Fruit fly (Drosophila melanogaster) whole organism, prepupa: ENCODE measurements around the gene CG5107.

ENCODE experiments used
- CG10669 ChIP-seq: fragments of 200-800 bp; sonication (Bioruptor generic); optimal IDR thresholded peaks from 3 replicates; lab custom pipeline; 2018; ENCODE audit warnings: missing biosample characterization, mild to moderate bottlenecking, missing genetic modification characterization, moderate library complexity
- CG1621 ChIP-seq: fragments of 200-800 bp; sonication (Bioruptor generic); optimal IDR thresholded peaks from 3 replicates; lab custom pipeline; 2018; ENCODE audit warnings: missing biosample characterization, mild to moderate bottlenecking, missing genetic modification characterization
- CG16779 ChIP-seq: fragments of 200-800 bp; sonication (Bioruptor generic); optimal IDR thresholded peaks from 3 replicates; lab custom pipeline; 2017; ENCODE audit warnings: missing biosample characterization, mild to moderate bottlenecking, missing genetic modification characterization
- CG3032 ChIP-seq: fragments of 200-800 bp; optimal IDR thresholded peaks from 2 replicates; lab custom pipeline; 2019; ENCODE audit warnings: missing biosample characterization, mild to moderate bottlenecking, missing genetic modification characterization, moderate library complexity
- CG31627 ChIP-seq: fragments of 200-800 bp; sonication (Bioruptor generic); optimal IDR thresholded peaks from 3 replicates; lab custom pipeline; 2016; ENCODE audit warnings: missing biosample characterization, missing genetic modification characterization
- CG32006 ChIP-seq: fragments of 200-800 bp; sonication (Bioruptor generic); optimal IDR thresholded peaks from 3 replicates; lab custom pipeline; 2017; ENCODE audit warnings: missing biosample characterization, mild to moderate bottlenecking, missing genetic modification characterization
- CG34406 ChIP-seq: fragments of 200-800 bp; sonication (Bioruptor generic); optimal IDR thresholded peaks from 3 replicates; lab custom pipeline; 2016; ENCODE audit warnings: missing biosample characterization, missing genetic modification characterization
- CG3919 ChIP-seq: fragments of 200-800 bp; sonication (Bioruptor generic); optimal IDR thresholded peaks from 3 replicates; lab custom pipeline; 2016; ENCODE audit warnings: missing biosample characterization, missing genetic modification characterization
- CG4318 ChIP-seq: fragments of 200-800 bp; sonication (Bioruptor generic); optimal IDR thresholded peaks from 3 replicates; lab custom pipeline; 2017; ENCODE audit warnings: missing biosample characterization, mild to moderate bottlenecking, missing genetic modification characterization
- CG6163 ChIP-seq: fragments of 200-800 bp; sonication (Bioruptor generic); IDR thresholded peaks from 3 replicates; pipeline ENCODE4 v1.3.6; 2022; ENCODE audit warnings: missing biosample characterization, missing genetic modification characterization
- CG6276 ChIP-seq: fragments of 200-800 bp; sonication (Bioruptor generic); optimal IDR thresholded peaks from 2 replicates; lab custom pipeline; 2017; ENCODE audit warnings: missing biosample characterization, mild to moderate bottlenecking, missing genetic modification characterization
- CG6792 ChIP-seq: fragments of 200-800 bp; sonication (Bioruptor generic); optimal IDR thresholded peaks from 3 replicates; lab custom pipeline; 2016; ENCODE audit warnings: missing biosample characterization, missing genetic modification characterization
- CG6808 ChIP-seq: fragments of 200-800 bp; sonication (Bioruptor generic); optimal IDR thresholded peaks from 3 replicates; lab custom pipeline; 2017; ENCODE audit warnings: missing biosample characterization, missing genetic modification characterization, mild to moderate bottlenecking, moderate library complexity, missing genetic modification reagents
- CG6854 ChIP-seq: fragments of 200-800 bp; sonication (Bioruptor generic); optimal IDR thresholded peaks from 2 replicates; lab custom pipeline; 2017; ENCODE audit warnings: missing biosample characterization, mild to moderate bottlenecking, missing genetic modification characterization
- CG7368 ChIP-seq: fragments of 200-800 bp; sonication (Bioruptor generic); optimal IDR thresholded peaks from 3 replicates; lab custom pipeline; 2016; ENCODE audit warnings: missing biosample characterization, missing genetic modification characterization
- CG8119 ChIP-seq: fragments of 200-800 bp; sonication (Bioruptor generic); IDR thresholded peaks from 3 replicates; pipeline ENCODE4 v1.3.6; 2022; ENCODE audit warnings: missing biosample characterization, missing genetic modification characterization
- CG8319 ChIP-seq: fragments of 200-800 bp; sonication (Bioruptor generic); optimal IDR thresholded peaks from 3 replicates; lab custom pipeline; 2016; ENCODE audit warnings: missing biosample characterization, missing genetic modification characterization
- Eip75B ChIP-seq: fragments of 200-800 bp; sonication (Bioruptor generic); optimal IDR thresholded peaks from 3 replicates; lab custom pipeline; 2016; ENCODE audit warnings: missing biosample characterization, missing genetic modification characterization
- Eip78C ChIP-seq: fragments of 200-800 bp; sonication (Bioruptor generic); peaks from one replicate; lab custom pipeline; 2016; ENCODE audit warnings: missing biosample characterization, missing genetic modification characterization
- Gug ChIP-seq: fragments of 200-800 bp; sonication (Bioruptor generic); IDR thresholded peaks from 2 replicates; pipeline ENCODE4 v1.3.6; 2022; ENCODE audit warnings: missing biosample characterization, missing genetic modification characterization
- Hr38 ChIP-seq: sonication (Bioruptor generic); optimal IDR thresholded peaks from 2 replicates; lab custom pipeline; 2016; ENCODE audit warnings: missing biosample characterization, missing genetic modification characterization
- Hr4 ChIP-seq: fragments of 200-800 bp; sonication (Bioruptor generic); optimal IDR thresholded peaks from 3 replicates; lab custom pipeline; 2016; ENCODE audit warnings: missing biosample characterization, missing genetic modification characterization
- Lpt ChIP-seq: fragments of 200-800 bp; sonication (Bioruptor generic); optimal IDR thresholded peaks from 3 replicates; lab custom pipeline; 2016; ENCODE audit warnings: missing biosample characterization, missing genetic modification characterization
- OdsH ChIP-seq: fragments of 200-800 bp; sonication (Bioruptor generic); optimal IDR thresholded peaks from 3 replicates; lab custom pipeline; 2016; ENCODE audit warnings: missing biosample characterization, missing genetic modification characterization
- Sox102F ChIP-seq: fragments of 200-800 bp; sonication (Bioruptor generic); optimal IDR thresholded peaks from 2 replicates; lab custom pipeline; 2016; ENCODE audit warnings: missing biosample characterization, mild to moderate bottlenecking, missing genetic modification characterization
- Sox14 ChIP-seq: fragments of 200-800 bp; sonication (Bioruptor generic); optimal IDR thresholded peaks from 3 replicates; lab custom pipeline; 2016; ENCODE audit warnings: missing biosample characterization, missing genetic modification characterization
- Sox15 ChIP-seq: fragments of 200-800 bp; sonication (Bioruptor generic); optimal IDR thresholded peaks from 3 replicates; lab custom pipeline; 2016; ENCODE audit warnings: missing biosample characterization, missing genetic modification characterization
- achi ChIP-seq: fragments of 200-800 bp; sonication (Bioruptor generic); optimal IDR thresholded peaks from 3 replicates; lab custom pipeline; 2016; ENCODE audit warnings: missing biosample characterization, missing genetic modification characterization
- acj6 ChIP-seq: fragments of 200-800 bp; sonication (Bioruptor generic); optimal IDR thresholded peaks from 3 replicates; lab custom pipeline; 2016; ENCODE audit warnings: missing biosample characterization, missing genetic modification characterization
- cyc ChIP-seq: fragments of 200-800 bp; sonication (Bioruptor generic); optimal IDR thresholded peaks from 3 replicates; lab custom pipeline; 2016; ENCODE audit warnings: missing biosample characterization, missing genetic modification characterization
- dac ChIP-seq: fragments of 200-800 bp; sonication (Bioruptor generic); optimal IDR thresholded peaks from 2 replicates; lab custom pipeline; 2017; ENCODE audit warnings: missing biosample characterization, mild to moderate bottlenecking, missing genetic modification characterization
- dsx ChIP-seq: fragments of 200-800 bp; optimal IDR thresholded peaks from 3 replicates; lab custom pipeline; 2019; ENCODE audit warnings: missing biosample characterization, mild to moderate bottlenecking, missing genetic modification characterization, moderate library complexity; ENCODE audit not compliant: poor library complexity, severe bottlenecking
- eg ChIP-seq: fragments of 200-800 bp; sonication (Bioruptor generic); IDR thresholded peaks from 3 replicates; pipeline ENCODE4 v1.3.6; 2022; ENCODE audit warnings: missing biosample characterization, missing genetic modification characterization
- esn ChIP-seq: fragments of 200-800 bp; sonication (Bioruptor generic); optimal IDR thresholded peaks from 2 replicates; lab custom pipeline; 2016; ENCODE audit warnings: missing biosample characterization, mild to moderate bottlenecking, missing genetic modification characterization, moderate library complexity
- fd85E ChIP-seq: fragments of 200-800 bp; sonication (Bioruptor generic); optimal IDR thresholded peaks from 3 replicates; lab custom pipeline; 2016; ENCODE audit warnings: missing biosample characterization, missing genetic modification characterization
- fkh ChIP-seq: fragments of 200-800 bp; sonication (Bioruptor generic); optimal IDR thresholded peaks from 3 replicates; lab custom pipeline; 2017; ENCODE audit warnings: missing biosample characterization, mild to moderate bottlenecking, missing genetic modification characterization, moderate library complexity
- lz ChIP-seq: fragments of 200-800 bp; sonication (Bioruptor generic); optimal IDR thresholded peaks from 3 replicates; lab custom pipeline; 2016; ENCODE audit warnings: missing biosample characterization, missing genetic modification characterization
- pdm3 ChIP-seq: fragments of 200-800 bp; sonication (Bioruptor generic); optimal IDR thresholded peaks from 3 replicates; lab custom pipeline; 2016; ENCODE audit warnings: missing biosample characterization, missing genetic modification characterization
- salr ChIP-seq, 2 experiments: fragments of 200-800 bp; sonication (Bioruptor generic); optimal IDR thresholded peaks; 3 replicates each; lab custom pipeline; 2016 to 2018; ENCODE audit warnings: missing biosample characterization in 2 of 2, missing genetic modification characterization in 2 of 2, mild to moderate bottlenecking in 1 of 2
- spab ChIP-seq: fragments of 200-800 bp; sonication (Bioruptor generic); optimal IDR thresholded peaks from 2 replicates; lab custom pipeline; 2017; ENCODE audit warnings: missing biosample characterization, mild to moderate bottlenecking, missing genetic modification characterization, missing genetic modification reagents
- vri ChIP-seq: fragments of 200-800 bp; sonication (Bioruptor generic); optimal IDR thresholded peaks from 3 replicates; lab custom pipeline; 2016; ENCODE audit warnings: missing biosample characterization, mild to moderate bottlenecking, missing genetic modification characterization

Gene CG5107

DNA sequence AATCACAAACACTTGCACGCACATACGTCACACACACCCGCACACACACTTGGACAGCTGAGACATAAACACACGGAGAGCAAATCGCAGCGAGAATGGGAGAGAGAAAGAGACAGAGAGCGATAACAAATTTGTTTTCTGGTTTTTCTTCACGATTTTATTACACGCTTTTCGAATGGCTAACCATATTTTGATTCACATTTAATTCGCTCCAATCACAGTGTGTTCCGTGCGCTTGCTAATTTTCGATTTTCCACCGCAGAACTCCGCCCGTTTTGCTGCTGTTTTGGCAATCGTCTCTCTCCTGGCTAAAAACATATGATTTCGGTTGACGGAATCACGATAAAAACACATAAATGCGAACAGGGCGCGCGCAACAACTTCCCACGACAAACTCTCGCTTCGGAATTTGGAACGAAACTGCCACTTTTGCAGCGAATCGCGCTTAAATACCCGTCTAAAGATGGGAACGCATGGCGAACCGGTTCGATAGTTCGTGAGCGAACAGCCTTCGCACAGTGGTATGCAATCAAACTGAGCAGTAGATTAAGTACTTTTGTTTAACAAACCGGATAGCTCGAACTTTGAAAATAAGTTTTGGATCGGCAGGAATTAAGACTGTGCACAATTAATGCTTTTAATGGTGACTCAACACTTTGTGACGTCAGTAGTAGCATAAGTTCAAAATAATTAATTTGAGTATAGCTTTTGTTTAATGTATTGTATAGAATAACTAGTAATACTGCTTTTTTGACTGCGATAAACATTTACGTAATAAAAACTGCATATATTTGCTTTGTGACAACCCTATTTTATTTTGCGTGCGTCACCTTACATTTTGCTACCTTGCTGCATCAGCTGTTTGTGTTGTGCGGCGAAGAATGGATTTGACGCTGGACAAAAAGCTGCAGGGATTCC lies 32.1 kb upstream of the CG5107 start, which contains the start of the genes Fur1 and Vps33B (continued):
- TF ChIP-seq achi (GFP tag; lab: Kevin White, UChicago) (peak; percentile 97), vri (peak; percentile 97), CG6808 (GFP tag; lab: Kevin White, UChicago) (peak; percentile 93), dac (GFP tag; lab: Kevin White, UChicago) (peak; percentile 96), Hr38 (GFP tag; lab: Kevin White, UChicago) (peak; percentile 91), CG6163 (GFP tag; lab: Robert Waterston, UW) (peak; percentile 95), Sox102F (GFP tag; lab: Kevin White, UChicago) (peak; percentile 98), CG6276 (peak; percentile 94), dsx (GFP tag; lab: Kevin White, UChicago) (peak; percentile 85), CG34406 (GFP tag; lab: Kevin White, UChicago) (peak; percentile 97), CG7368 (peak; percentile 97), Eip78C (GFP tag; lab: Kevin White, UChicago) (peak; percentile 99), OdsH (GFP tag; lab: Kevin White, UChicago) (peak; percentile 99), Sox15 (GFP tag; lab: Kevin White, UChicago) (peak; percentile 98), acj6 (GFP tag; lab: Kevin White, UChicago) (peak; percentile 98), pdm3 (GFP tag; lab: Kevin White, UChicago) (peak; percentile 99), CG4318 (GFP tag; lab: Kevin White, UChicago) (peak; percentile 97), Hr4 (GFP tag; lab: Kevin White, UChicago) (peak; percentile 99)

DNA sequence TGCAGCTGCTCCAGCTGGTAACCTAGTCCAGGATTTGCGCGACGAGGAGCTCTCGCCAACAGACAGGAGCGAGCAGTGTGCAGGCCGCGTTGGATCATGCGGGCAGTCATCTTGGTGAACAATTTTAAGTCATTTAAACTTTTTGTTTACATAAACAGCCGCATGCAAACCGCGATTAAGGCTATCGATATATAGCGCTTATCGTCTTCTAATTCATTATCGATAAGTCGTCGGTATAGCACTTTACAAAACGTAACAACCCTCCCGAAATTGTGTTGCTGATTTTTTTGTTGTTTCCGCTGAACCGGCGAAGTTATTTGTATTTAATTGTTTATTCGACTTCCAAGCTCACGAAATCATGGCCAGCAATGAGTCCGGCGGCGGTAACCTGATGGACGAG lies 28.2 kb upstream of the CG5107 start, which contains the start of the genes CG4553 and MED28:
Gene CG4553, minus strand, starts transcription at position 172 of the 400 bp plus-strand sequence.
Gene MED28, plus strand, starts transcription at position 260 of the 400 bp plus-strand sequence.
- TF ChIP-seq CG10669 (GFP tag; lab: Kevin White, UChicago), result no peak
- TF ChIP-seq fkh (GFP tag; lab: Kevin White, UChicago), result peak; percentile 95

DNA sequence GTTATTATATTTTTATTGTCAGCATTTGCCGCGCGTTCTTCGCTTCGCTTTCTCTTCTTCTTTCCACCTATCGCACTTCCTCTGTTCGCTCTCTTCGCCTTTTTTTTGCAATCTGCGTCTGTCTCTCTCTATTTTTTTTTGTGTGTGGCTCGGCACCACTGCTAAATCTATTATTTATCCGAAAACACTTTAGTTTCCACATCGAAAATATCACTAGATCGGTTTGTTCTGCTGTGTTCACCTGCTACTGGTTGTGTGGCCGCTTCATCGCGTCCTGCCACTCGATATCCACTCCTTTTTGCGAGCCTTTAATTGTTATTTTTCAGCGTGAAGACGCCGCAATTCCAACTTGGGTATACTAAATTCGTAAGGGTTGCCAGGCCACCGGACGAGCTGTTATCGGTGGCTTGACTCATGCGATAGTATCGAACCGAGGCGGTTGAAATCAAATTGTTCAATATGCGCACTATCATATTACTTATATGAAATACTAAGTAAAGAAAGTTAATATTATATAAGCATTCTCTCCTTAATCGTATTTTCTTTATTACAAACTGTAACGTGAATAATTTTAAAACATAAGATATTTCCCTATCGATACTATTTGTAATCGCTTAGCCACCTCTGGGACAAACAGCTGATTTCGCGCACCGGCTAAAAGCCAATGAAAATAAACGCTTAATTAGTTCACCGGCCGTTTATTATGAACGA lies 22.4 kb upstream of the CG5107 start, which contains the start of the genes XNP, CG42488 and CG5116:
Gene XNP, minus strand, starts transcription at position 372 of the 711 bp plus-strand sequence.
Gene CG42488, plus strand, starts transcription at position 636 of the 711 bp plus-strand sequence.
Gene CG5116, plus strand, starts transcription at position 636 of the 711 bp plus-strand sequence.
- TF ChIP-seq CG6854 (GFP tag; lab: Kevin White, UChicago), result peak; percentile 42
- TF ChIP-seq Sox14, result peak; percentile 57
- no peak for TF ChIP-seq Hr4 (GFP tag; lab: Kevin White, UChicago)
- TF ChIP-seq CG34406 (GFP tag; lab: Kevin White, UChicago), result peak; percentile 26
- TF ChIP-seq CG8119, result peak; percentile 75
- peak; percentile 35 for TF ChIP-seq CG31627
- TF ChIP-seq CG3032 (tag; lab: Kevin White, UChicago), result peak; percentile 64
- TF ChIP-seq CG32006, result peak; percentile 73
- TF ChIP-seq CG1621 (tag; lab: Kevin White, UChicago), result peak; percentile 63
- TF ChIP-seq dac (GFP tag; lab: Kevin White, UChicago), result peak; percentile 68
- TF ChIP-seq Sox102F (GFP tag; lab: Kevin White, UChicago), result no peak
- no peak for TF ChIP-seq CG4318 (GFP tag; lab: Kevin White, UChicago)
- TF ChIP-seq CG16779, result peak; percentile 87
- peak; percentile 51 for TF ChIP-seq Eip78C (GFP tag; lab: Kevin White, UChicago)
- no peak for TF ChIP-seq Eip75B (GFP tag; lab: Kevin White, UChicago)
- peak; percentile 64 for TF ChIP-seq esn (GFP tag; lab: Kevin White, UChicago)
- no peak for TF ChIP-seq OdsH (GFP tag; lab: Kevin White, UChicago)
- peak; percentile 84 for TF ChIP-seq CG6808 (GFP tag; lab: Kevin White, UChicago)
- no peak for TF ChIP-seq acj6 (GFP tag; lab: Kevin White, UChicago)
- TF ChIP-seq fd85E (GFP tag; lab: Kevin White, UChicago), result no peak
- TF ChIP-seq Gug (GFP tag; lab: Robert Waterston, UW), result no peak
- no peak for TF ChIP-seq CG3919 (GFP tag; lab: Kevin White, UChicago)
- TF ChIP-seq lz (GFP tag; lab: Kevin White, UChicago), result peak; percentile 62
- peak; percentile 85 for TF ChIP-seq eg
- peak; percentile 80 for TF ChIP-seq spab (GFP tag; lab: Kevin White, UChicago)
- TF ChIP-seq CG6163 (GFP tag; lab: Robert Waterston, UW), result peak; percentile 98
- peak; percentile 56 for TF ChIP-seq CG10669 (GFP tag; lab: Kevin White, UChicago)
- TF ChIP-seq cyc, result peak; percentile 32
- TF ChIP-seq CG6276, result peak; percentile 91
- TF ChIP-seq Lpt (GFP tag; lab: Kevin White, UChicago), result peak; percentile 79
- no peak for TF ChIP-seq CG8319 (GFP tag; lab: Kevin White, UChicago)
- TF ChIP-seq dsx (GFP tag; lab: Kevin White, UChicago), result peak; percentile 69
- TF ChIP-seq salr (GFP tag; optimal IDR thresholded peaks at IDR 0.05; lab: Kevin White, UChicago), result peak in 1 of 2 experiments; percentile 73
- TF ChIP-seq Sox15 (GFP tag; lab: Kevin White, UChicago), result no peak
- no peak for TF ChIP-seq CG6792 (GFP tag; lab: Kevin White, UChicago)
